Fruit fly (Drosophila melanogaster) whole organism, prepupa: ENCODE results near the gene Coa8.
A peak's percentile ranks its signal among the peaks of the same experiment; 100 is the strongest.

ENCODE experiments used
- Blimp-1 ChIP-seq: fragments of 200-800 bp; sonication (Bioruptor generic); optimal IDR thresholded peaks from 3 replicates; lab custom pipeline; 2017; ENCODE audit warnings: missing biosample characterization, missing genetic modification characterization, mild to moderate bottlenecking, moderate library complexity, missing genetic modification reagents
- CG10669 ChIP-seq: fragments of 200-800 bp; sonication (Bioruptor generic); optimal IDR thresholded peaks from 3 replicates; lab custom pipeline; 2018; ENCODE audit warnings: missing biosample characterization, mild to moderate bottlenecking, missing genetic modification characterization, moderate library complexity
- CG11762 ChIP-seq: fragments of 200-800 bp; sonication (Bioruptor generic); optimal IDR thresholded peaks from 3 replicates; lab custom pipeline; 2016; ENCODE audit warnings: missing biosample characterization, missing genetic modification characterization; ENCODE audit not compliant: insufficient read depth
- CG11902 ChIP-seq: fragments of 200-800 bp; sonication (Bioruptor generic); optimal IDR thresholded peaks from 3 replicates; lab custom pipeline; 2016; ENCODE audit warnings: missing biosample characterization, missing genetic modification characterization
- CG15336 ChIP-seq: fragments of 200-800 bp; sonication (Bioruptor generic); IDR thresholded peaks from 2 replicates; pipeline ENCODE4 v1.3.6; 2022; ENCODE audit warnings: missing biosample characterization, missing genetic modification characterization
- CG1621 ChIP-seq: fragments of 200-800 bp; sonication (Bioruptor generic); optimal IDR thresholded peaks from 3 replicates; lab custom pipeline; 2018; ENCODE audit warnings: missing biosample characterization, mild to moderate bottlenecking, missing genetic modification characterization
- CG3032 ChIP-seq: fragments of 200-800 bp; optimal IDR thresholded peaks from 2 replicates; lab custom pipeline; 2019; ENCODE audit warnings: missing biosample characterization, mild to moderate bottlenecking, missing genetic modification characterization, moderate library complexity
- CG31627 ChIP-seq: fragments of 200-800 bp; sonication (Bioruptor generic); optimal IDR thresholded peaks from 3 replicates; lab custom pipeline; 2016; ENCODE audit warnings: missing biosample characterization, missing genetic modification characterization
- CG32006 ChIP-seq: fragments of 200-800 bp; sonication (Bioruptor generic); optimal IDR thresholded peaks from 3 replicates; lab custom pipeline; 2017; ENCODE audit warnings: missing biosample characterization, mild to moderate bottlenecking, missing genetic modification characterization
- CG34406 ChIP-seq: fragments of 200-800 bp; sonication (Bioruptor generic); optimal IDR thresholded peaks from 3 replicates; lab custom pipeline; 2016; ENCODE audit warnings: missing biosample characterization, missing genetic modification characterization
- CG3919 ChIP-seq: fragments of 200-800 bp; sonication (Bioruptor generic); optimal IDR thresholded peaks from 3 replicates; lab custom pipeline; 2016; ENCODE audit warnings: missing biosample characterization, missing genetic modification characterization
- CG4318 ChIP-seq: fragments of 200-800 bp; sonication (Bioruptor generic); optimal IDR thresholded peaks from 3 replicates; lab custom pipeline; 2017; ENCODE audit warnings: missing biosample characterization, mild to moderate bottlenecking, missing genetic modification characterization
- CG6163 ChIP-seq: fragments of 200-800 bp; sonication (Bioruptor generic); IDR thresholded peaks from 3 replicates; pipeline ENCODE4 v1.3.6; 2022; ENCODE audit warnings: missing biosample characterization, missing genetic modification characterization
- CG6276 ChIP-seq: fragments of 200-800 bp; sonication (Bioruptor generic); optimal IDR thresholded peaks from 2 replicates; lab custom pipeline; 2017; ENCODE audit warnings: missing biosample characterization, mild to moderate bottlenecking, missing genetic modification characterization
- CG6792 ChIP-seq: fragments of 200-800 bp; sonication (Bioruptor generic); optimal IDR thresholded peaks from 3 replicates; lab custom pipeline; 2016; ENCODE audit warnings: missing biosample characterization, missing genetic modification characterization
- CG6854 ChIP-seq: fragments of 200-800 bp; sonication (Bioruptor generic); optimal IDR thresholded peaks from 2 replicates; lab custom pipeline; 2017; ENCODE audit warnings: missing biosample characterization, mild to moderate bottlenecking, missing genetic modification characterization
- CG7368 ChIP-seq: fragments of 200-800 bp; sonication (Bioruptor generic); optimal IDR thresholded peaks from 3 replicates; lab custom pipeline; 2016; ENCODE audit warnings: missing biosample characterization, missing genetic modification characterization
- CG8119 ChIP-seq: fragments of 200-800 bp; sonication (Bioruptor generic); IDR thresholded peaks from 3 replicates; pipeline ENCODE4 v1.3.6; 2022; ENCODE audit warnings: missing biosample characterization, missing genetic modification characterization
- CG8319 ChIP-seq: fragments of 200-800 bp; sonication (Bioruptor generic); optimal IDR thresholded peaks from 3 replicates; lab custom pipeline; 2016; ENCODE audit warnings: missing biosample characterization, missing genetic modification characterization
- Eip78C ChIP-seq: fragments of 200-800 bp; sonication (Bioruptor generic); peaks from one replicate; lab custom pipeline; 2016; ENCODE audit warnings: missing biosample characterization, missing genetic modification characterization
- Eip93F ChIP-seq: fragments of 200-800 bp; sonication (Bioruptor generic); optimal IDR thresholded peaks from 2 replicates; lab custom pipeline; 2016; ENCODE audit warnings: missing biosample characterization, mild to moderate bottlenecking, missing genetic modification characterization
- Ets21C ChIP-seq: fragments of 200-800 bp; sonication (Bioruptor generic); optimal IDR thresholded peaks from 3 replicates; lab custom pipeline; 2016; ENCODE audit warnings: missing biosample characterization, missing genetic modification characterization
- Ets96B ChIP-seq: fragments of 200-800 bp; optimal IDR thresholded peaks from 2 replicates; lab custom pipeline; 2019; ENCODE audit warnings: missing biosample characterization, mild to moderate bottlenecking, missing genetic modification characterization, moderate library complexity
- Gug ChIP-seq: fragments of 200-800 bp; sonication (Bioruptor generic); IDR thresholded peaks from 2 replicates; pipeline ENCODE4 v1.3.6; 2022; ENCODE audit warnings: missing biosample characterization, missing genetic modification characterization
- Hr39 ChIP-seq: fragments of 200-800 bp; sonication (Bioruptor generic); optimal IDR thresholded peaks from 2 replicates; lab custom pipeline; 2016; ENCODE audit warnings: missing biosample characterization, missing genetic modification characterization
- Lpt ChIP-seq: fragments of 200-800 bp; sonication (Bioruptor generic); optimal IDR thresholded peaks from 3 replicates; lab custom pipeline; 2016; ENCODE audit warnings: missing biosample characterization, missing genetic modification characterization
- Smox ChIP-seq: fragments of 200-800 bp; sonication (Bioruptor generic); optimal IDR thresholded peaks from 3 replicates; lab custom pipeline; 2016; ENCODE audit warnings: missing biosample characterization, missing genetic modification characterization
- Sox102F ChIP-seq: fragments of 200-800 bp; sonication (Bioruptor generic); optimal IDR thresholded peaks from 2 replicates; lab custom pipeline; 2016; ENCODE audit warnings: missing biosample characterization, mild to moderate bottlenecking, missing genetic modification characterization
- Sox14 ChIP-seq: fragments of 200-800 bp; sonication (Bioruptor generic); optimal IDR thresholded peaks from 3 replicates; lab custom pipeline; 2016; ENCODE audit warnings: missing biosample characterization, missing genetic modification characterization
- Sox15 ChIP-seq: fragments of 200-800 bp; sonication (Bioruptor generic); optimal IDR thresholded peaks from 3 replicates; lab custom pipeline; 2016; ENCODE audit warnings: missing biosample characterization, missing genetic modification characterization
- acj6 ChIP-seq: fragments of 200-800 bp; sonication (Bioruptor generic); optimal IDR thresholded peaks from 3 replicates; lab custom pipeline; 2016; ENCODE audit warnings: missing biosample characterization, missing genetic modification characterization
- cyc ChIP-seq: fragments of 200-800 bp; sonication (Bioruptor generic); optimal IDR thresholded peaks from 3 replicates; lab custom pipeline; 2016; ENCODE audit warnings: missing biosample characterization, missing genetic modification characterization
- dac ChIP-seq: fragments of 200-800 bp; sonication (Bioruptor generic); optimal IDR thresholded peaks from 2 replicates; lab custom pipeline; 2017; ENCODE audit warnings: missing biosample characterization, mild to moderate bottlenecking, missing genetic modification characterization
- dsx ChIP-seq: fragments of 200-800 bp; optimal IDR thresholded peaks from 3 replicates; lab custom pipeline; 2019; ENCODE audit warnings: missing biosample characterization, mild to moderate bottlenecking, missing genetic modification characterization, moderate library complexity; ENCODE audit not compliant: poor library complexity, severe bottlenecking
- eg ChIP-seq: fragments of 200-800 bp; sonication (Bioruptor generic); IDR thresholded peaks from 3 replicates; pipeline ENCODE4 v1.3.6; 2022; ENCODE audit warnings: missing biosample characterization, missing genetic modification characterization
- esn ChIP-seq: fragments of 200-800 bp; sonication (Bioruptor generic); optimal IDR thresholded peaks from 2 replicates; lab custom pipeline; 2016; ENCODE audit warnings: missing biosample characterization, mild to moderate bottlenecking, missing genetic modification characterization, moderate library complexity
- fd59A ChIP-seq: fragments of 200-800 bp; sonication (Bioruptor generic); optimal IDR thresholded peaks from 2 replicates; lab custom pipeline; 2017; ENCODE audit warnings: missing biosample characterization, mild to moderate bottlenecking, missing genetic modification characterization, missing genetic modification reagents
- fd85E ChIP-seq: fragments of 200-800 bp; sonication (Bioruptor generic); optimal IDR thresholded peaks from 3 replicates; lab custom pipeline; 2016; ENCODE audit warnings: missing biosample characterization, missing genetic modification characterization
- lz ChIP-seq: fragments of 200-800 bp; sonication (Bioruptor generic); optimal IDR thresholded peaks from 3 replicates; lab custom pipeline; 2016; ENCODE audit warnings: missing biosample characterization, missing genetic modification characterization
- pdm3 ChIP-seq: fragments of 200-800 bp; sonication (Bioruptor generic); optimal IDR thresholded peaks from 3 replicates; lab custom pipeline; 2016; ENCODE audit warnings: missing biosample characterization, missing genetic modification characterization
- salr ChIP-seq, 2 experiments: fragments of 200-800 bp; sonication (Bioruptor generic); optimal IDR thresholded peaks; 3 replicates each; lab custom pipeline; 2016 to 2018; ENCODE audit warnings: missing biosample characterization in 2 of 2, missing genetic modification characterization in 2 of 2, mild to moderate bottlenecking in 1 of 2
- spab ChIP-seq: fragments of 200-800 bp; sonication (Bioruptor generic); optimal IDR thresholded peaks from 2 replicates; lab custom pipeline; 2017; ENCODE audit warnings: missing biosample characterization, mild to moderate bottlenecking, missing genetic modification characterization, missing genetic modification reagents
- ss ChIP-seq, 2 experiments: fragments of 200-800 bp; sonication (Bioruptor generic); optimal IDR thresholded peaks; 2 replicates in 1 of 2; 3 replicates in 1 of 2; lab custom pipeline; 2017 to 2018; ENCODE audit warnings: mild to moderate bottlenecking in 2 of 2, missing biosample characterization in 2 of 2, missing genetic modification characterization in 2 of 2, moderate library complexity in 1 of 2
- svp ChIP-seq: fragments of 200-800 bp; sonication (Bioruptor generic); peaks from one replicate; lab custom pipeline; 2016; ENCODE audit warnings: missing biosample characterization, missing genetic modification characterization
- topi ChIP-seq: fragments of 200-800 bp; sonication (Bioruptor generic); optimal IDR thresholded peaks from 3 replicates; lab custom pipeline; 2016; ENCODE audit warnings: missing biosample characterization, missing genetic modification characterization
- vri ChIP-seq: fragments of 200-800 bp; sonication (Bioruptor generic); optimal IDR thresholded peaks from 3 replicates; lab custom pipeline; 2016; ENCODE audit warnings: missing biosample characterization, mild to moderate bottlenecking, missing genetic modification characterization

Coa8 gene

dm6 chrX:1834702-1835376, 45.2 kb upstream of the Coa8 start:
- TF ChIP-seq Blimp-1 = peak; percentile 71
- no peak for TF ChIP-seq Sox14
- TF ChIP-seq Eip78C (GFP tag; lab: Kevin White, UChicago) = no peak
- TF ChIP-seq CG34406 (GFP tag; lab: Kevin White, UChicago) = no peak
- TF ChIP-seq Ets21C = no peak
- no peak for TF ChIP-seq acj6 (GFP tag; lab: Kevin White, UChicago)
- no peak for TF ChIP-seq lz (GFP tag; lab: Kevin White, UChicago)
- TF ChIP-seq topi (GFP tag; lab: Kevin White, UChicago) = no peak
- no peak for TF ChIP-seq Sox15
- no peak for TF ChIP-seq dsx (GFP tag; lab: Kevin White, UChicago)
- no peak for TF ChIP-seq fd59A (GFP tag; lab: Kevin White, UChicago)
- peak; percentile 4 for TF ChIP-seq svp (GFP tag; lab: Kevin White, UChicago)
- no peak for TF ChIP-seq pdm3 (GFP tag; lab: Kevin White, UChicago)

dm6 chrX:1840520-1840919, 39.6 kb upstream of the Coa8 start:
- TF ChIP-seq CG8319 (GFP tag; lab: Kevin White, UChicago) (peak; percentile 80), dac (GFP tag; lab: Kevin White, UChicago) (peak; percentile 40), Sox102F (GFP tag; lab: Kevin White, UChicago) (peak; percentile 88), CG11762 (GFP tag; lab: Kevin White, UChicago) (peak; percentile 76), Hr39 (GFP tag; lab: Kevin White, UChicago) (peak; percentile 90), CG34406 (GFP tag; lab: Kevin White, UChicago) (peak; percentile 82), dsx (GFP tag; lab: Kevin White, UChicago) (peak; percentile 85), Lpt (GFP tag; lab: Kevin White, UChicago) (peak; percentile 56), salr (GFP tag; optimal IDR thresholded peaks at IDR 0.05; lab: Kevin White, UChicago) (peak; percentile 56 to 72), topi (GFP tag; lab: Kevin White, UChicago) (peak; percentile 91), CG1621 (tag; lab: Kevin White, UChicago) (peak; percentile 88), CG31627 (GFP tag; lab: Kevin White, UChicago) (peak; percentile 88), CG10669 (GFP tag; lab: Kevin White, UChicago) (peak; percentile 88), fd59A (GFP tag; lab: Kevin White, UChicago) (peak; percentile 80), fd85E (GFP tag; lab: Kevin White, UChicago) (peak; percentile 45), CG6163 (peak; percentile 87), Gug (GFP tag; lab: Robert Waterston, UW) (peak; percentile 43; the same call in 1 of the 2 replicates), Sox14 (peak; percentile 93), CG6854 (GFP tag; lab: Kevin White, UChicago) (peak; percentile 66), cyc (GFP tag; lab: Kevin White, UChicago) (peak; percentile 87), CG6276 (GFP tag; lab: Kevin White, UChicago) (peak; percentile 42), acj6 (GFP tag; lab: Kevin White, UChicago) (peak; percentile 86), CG11902 (peak; percentile 80), CG6792 (GFP tag; lab: Kevin White, UChicago) (peak; percentile 91), ss (GFP tag; optimal IDR thresholded peaks at IDR 0.05; lab: Kevin White, UChicago) (peak; percentile 86 to 88), CG8119 (GFP tag; lab: Robert Waterston, UW) (peak; percentile 62), Smox (peak; percentile 83), eg (GFP tag; lab: Robert Waterston, UW) (0 out of 3 replicates have a peak, but pooled peaks have one; percentile 29), svp (GFP tag; lab: Kevin White, UChicago) (peak; percentile 93), vri (GFP tag; lab: Kevin White, UChicago) (peak; percentile 65), Blimp-1 (peak; percentile 63), CG7368 (GFP tag; lab: Kevin White, UChicago) (peak; percentile 89), CG15336 (GFP tag; lab: Robert Waterston, UW) (peak; percentile 65; the same call in 1 of the 2 replicates), pdm3 (GFP tag; lab: Kevin White, UChicago) (peak; percentile 86), esn (GFP tag; lab: Kevin White, UChicago) (peak; percentile 88), lz (GFP tag; lab: Kevin White, UChicago) (peak; percentile 86), spab (GFP tag; lab: Kevin White, UChicago) (peak; percentile 78), CG32006 (GFP tag; lab: Kevin White, UChicago) (peak; percentile 71), Eip93F (peak; percentile 55), Ets21C (peak; percentile 82), CG3032 (peak; percentile 83), CG4318 (GFP tag; lab: Kevin White, UChicago) (peak; percentile 36), CG3919 (peak; percentile 87), Eip78C (GFP tag; lab: Kevin White, UChicago) (peak; percentile 97), Ets96B (tag; lab: Kevin White, UChicago) (peak; percentile 85)
